Worm (Caenorhabditis elegans): ENCODE data around the gene pgp-3.

The pgp-3 gene

ce11 chrX:11351856-11352255 lies at the start of gene pgp-3:
Gene pgp-3, plus strand, starts transcription at chrX:11352156.
- TF ChIP-seq him-1 (tag; optimal IDR thresholded peaks at IDR 0.05), result no peak
- TF ChIP-seq dao-5 (tag; optimal IDR thresholded peaks at IDR 0.05), result no peak
- no peak for TF ChIP-seq W03F9.2 (tag; optimal IDR thresholded peaks at IDR 0.05)

DNA sequence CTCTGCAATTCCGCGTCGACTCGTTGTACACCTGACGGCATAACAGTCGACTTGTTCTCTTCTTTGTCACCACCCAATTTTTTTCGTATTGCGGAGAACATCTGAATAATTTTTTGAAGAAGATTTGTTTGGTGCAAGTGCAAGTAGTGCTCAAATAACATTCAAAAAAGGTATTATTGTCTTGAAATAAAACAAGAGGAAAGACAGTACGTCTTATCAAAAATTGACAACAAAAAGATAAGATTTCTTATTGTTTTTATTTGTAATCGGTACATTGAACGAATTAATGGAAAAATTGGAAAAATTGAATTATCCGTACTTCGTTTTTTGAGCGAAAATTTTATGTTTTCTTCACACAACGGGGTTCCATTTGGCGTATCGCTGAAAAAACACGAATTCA lies 46.2 kb upstream of the pgp-3 start, which contains the start of gene F08G12.1:
F08G12.1 (minus strand) TSS at position 101 of the 400 bp plus-strand sequence.
- TF ChIP-seq dao-5 (tag; optimal IDR thresholded peaks at IDR 0.05), result no peak
- TF ChIP-seq him-1 (tag; optimal IDR thresholded peaks at IDR 0.05), result no peak
- TF ChIP-seq W03F9.2 (tag; optimal IDR thresholded peaks at IDR 0.05), result no peak

DNA sequence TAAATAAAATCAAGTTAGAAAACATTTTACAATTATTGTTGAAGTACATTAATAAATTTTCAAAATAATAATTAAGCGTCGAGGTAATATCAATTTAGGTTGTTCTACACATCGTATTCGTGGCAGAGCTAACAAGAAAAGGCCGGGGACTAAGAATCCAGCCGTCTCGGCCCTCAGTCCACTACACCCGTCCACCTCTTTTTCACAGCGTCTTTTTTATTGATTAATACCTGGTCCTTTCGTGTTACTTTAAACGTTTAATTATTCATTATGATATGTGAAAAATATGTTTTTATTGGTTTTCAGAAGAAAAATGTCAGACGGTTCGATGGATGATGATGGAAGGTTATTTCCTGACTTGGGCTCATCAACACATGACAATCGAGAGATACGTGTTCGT lies 44.9 kb upstream of the pgp-3 start, which contains the start of gene vhl-1:
vhl-1 (plus strand) TSS at position 301 of the 400 bp plus-strand sequence.
- TF ChIP-seq dao-5 (tag; optimal IDR thresholded peaks at IDR 0.05) (no peak), W03F9.2 (tag; optimal IDR thresholded peaks at IDR 0.05) (no peak), him-1 (tag; optimal IDR thresholded peaks at IDR 0.05) (no peak)

- TF ChIP-seq dao-5 (tag; optimal IDR thresholded peaks at IDR 0.05) (no peak), him-1 (tag; optimal IDR thresholded peaks at IDR 0.05) (no peak), W03F9.2 (tag; optimal IDR thresholded peaks at IDR 0.05) (no peak)
Observed at ce11 chrX:11310285-11310838, 41.6 kb upstream of the pgp-3 start, which contains the start of gene F08G12.5. Gene F08G12.5, minus strand, starts transcription at chrX:11310285.

DNA sequence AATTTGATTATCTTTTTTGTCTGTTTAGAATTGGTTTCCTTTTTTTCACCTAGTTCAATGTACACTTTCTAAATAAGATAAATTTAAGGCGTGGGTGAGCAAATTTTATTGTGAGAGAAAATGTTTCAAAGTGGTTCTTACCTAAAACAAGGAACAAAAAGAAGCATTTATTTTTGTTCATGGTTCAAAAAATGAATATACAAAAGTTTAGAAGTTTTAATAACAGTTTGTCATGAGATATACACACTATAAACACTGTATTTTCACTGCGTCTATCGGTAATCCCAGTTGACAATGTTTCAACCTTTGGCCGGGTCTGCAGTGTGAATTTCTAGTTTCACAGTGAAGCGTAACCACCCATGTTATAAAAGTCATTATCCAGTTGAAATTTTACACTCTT lies 36.6 kb upstream of the pgp-3 start, which contains the start of gene F08G12.11:
F08G12.11 (minus strand) TSS at position 181 of the 400 bp plus-strand sequence.
- TF ChIP-seq W03F9.2 (tag; optimal IDR thresholded peaks at IDR 0.05) (no peak), dao-5 (tag; optimal IDR thresholded peaks at IDR 0.05) (no peak), him-1 (tag; optimal IDR thresholded peaks at IDR 0.05) (no peak)

ce11 chrX:11316750-11317149 lies 35.2 kb upstream of the pgp-3 start, which contains the start of gene nlp-57:
Gene nlp-57, plus strand, starts transcription at chrX:11317050.
- TF ChIP-seq dao-5 (tag; optimal IDR thresholded peaks at IDR 0.05) (no peak), W03F9.2 (tag; optimal IDR thresholded peaks at IDR 0.05) (no peak), him-1 (tag; optimal IDR thresholded peaks at IDR 0.05) (no peak)

DNA sequence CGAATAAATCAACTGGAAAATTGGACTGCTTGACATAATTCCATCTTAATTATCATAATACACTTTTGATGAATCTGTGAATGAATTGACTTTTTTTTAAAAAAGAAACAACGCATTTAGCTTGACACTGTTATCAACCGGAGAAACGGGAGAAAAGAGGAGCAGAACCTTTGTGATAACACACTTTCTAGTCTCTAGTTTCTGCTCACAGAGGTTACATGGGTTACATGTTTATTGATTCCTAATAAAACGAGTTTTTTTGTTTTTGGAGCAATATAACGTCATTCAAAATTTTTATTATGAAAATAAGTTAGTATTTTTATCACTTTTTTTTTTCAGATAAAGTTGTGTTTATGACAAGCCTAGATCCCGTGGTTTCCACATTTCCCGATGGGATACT lies 34.0 kb upstream of the pgp-3 start, which contains the start of gene hizr-1:
hizr-1 (plus strand) TSS at position 340 of the 400 bp plus-strand sequence.
- TF ChIP-seq him-1 (tag; optimal IDR thresholded peaks at IDR 0.05) (no peak), W03F9.2 (tag; optimal IDR thresholded peaks at IDR 0.05) (no peak), dao-5 (tag; optimal IDR thresholded peaks at IDR 0.05) (no peak)

ce11 chrX:11323225-11323624 lies 28.7 kb upstream of the pgp-3 start:
- TF ChIP-seq W03F9.2 (tag; optimal IDR thresholded peaks at IDR 0.05), result no peak
- no peak for TF ChIP-seq him-1 (tag; optimal IDR thresholded peaks at IDR 0.05)
- TF ChIP-seq dao-5 (tag; optimal IDR thresholded peaks at IDR 0.05), result no peak

ce11 chrX:11324240-11324639 lies 27.7 kb upstream of the pgp-3 start, which contains the start of gene asm-2:
Gene asm-2, minus strand, starts transcription at chrX:11324251.
- TF ChIP-seq W03F9.2 (tag; optimal IDR thresholded peaks at IDR 0.05), result no peak
- no peak for TF ChIP-seq dao-5 (tag; optimal IDR thresholded peaks at IDR 0.05)
- TF ChIP-seq him-1 (tag; optimal IDR thresholded peaks at IDR 0.05), result no peak

DNA sequence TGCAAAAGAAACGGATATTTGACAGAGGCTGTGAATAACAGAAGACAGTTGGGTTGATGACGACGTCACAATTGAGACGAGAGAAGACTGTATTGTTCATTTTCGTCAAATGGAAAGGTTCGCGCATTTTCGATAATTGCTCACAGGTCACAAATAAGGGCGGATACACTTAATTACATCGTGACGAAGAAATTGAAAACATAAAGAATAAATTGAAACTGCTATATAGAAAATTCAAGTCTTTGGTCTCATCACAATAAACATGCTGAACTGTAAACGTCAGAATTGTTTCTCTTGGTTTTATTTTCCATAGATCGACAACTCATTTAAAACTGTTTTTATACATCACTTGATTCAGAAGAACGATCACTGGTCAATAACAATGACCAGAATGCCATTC lies 25.1 kb upstream of the pgp-3 start, which contains the start of gene ZK455.5:
ZK455.5 (minus strand) TSS at position 101 of the 400 bp plus-strand sequence.
- TF ChIP-seq him-1 (tag; optimal IDR thresholded peaks at IDR 0.05), result no peak
- no peak for TF ChIP-seq W03F9.2 (tag; optimal IDR thresholded peaks at IDR 0.05)
- TF ChIP-seq dao-5 (tag; optimal IDR thresholded peaks at IDR 0.05), result no peak

ce11 chrX:11328710-11329109 lies 23.2 kb upstream of the pgp-3 start:
- TF ChIP-seq W03F9.2 (tag; optimal IDR thresholded peaks at IDR 0.05), result no peak
- no peak for TF ChIP-seq him-1 (tag; optimal IDR thresholded peaks at IDR 0.05)
- TF ChIP-seq dao-5 (tag; optimal IDR thresholded peaks at IDR 0.05), result no peak

- TF ChIP-seq dao-5 (tag; optimal IDR thresholded peaks at IDR 0.05) (no peak), him-1 (tag; optimal IDR thresholded peaks at IDR 0.05) (no peak), W03F9.2 (tag; optimal IDR thresholded peaks at IDR 0.05) (no peak)
Observed at ce11 chrX:11329424-11329823, 22.5 kb upstream of the pgp-3 start, which contains the start of gene npr-9. Gene npr-9, plus strand, starts transcription at chrX:11329724.

DNA sequence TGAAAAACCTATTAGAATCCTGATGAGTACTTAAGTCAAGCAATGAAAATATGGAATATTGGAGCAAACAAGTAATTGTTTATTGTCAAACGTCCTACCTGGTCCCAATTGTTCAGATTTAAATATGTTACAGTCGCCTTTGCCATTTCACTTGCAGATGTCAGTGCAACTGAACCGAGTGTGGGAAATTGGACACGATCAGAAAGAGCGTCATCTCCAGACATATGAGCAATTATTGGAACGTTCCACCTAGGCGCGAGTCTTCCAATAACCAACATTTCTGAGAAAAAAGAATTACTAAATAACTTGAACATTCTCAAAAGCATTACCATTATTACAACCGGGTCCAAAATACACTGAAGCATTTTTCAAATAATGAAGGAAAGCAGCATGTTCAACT lies 14.9 kb upstream of the pgp-3 start:
- TF ChIP-seq W03F9.2 (tag; optimal IDR thresholded peaks at IDR 0.05) (no peak), dao-5 (tag; optimal IDR thresholded peaks at IDR 0.05) (no peak)

ce11 chrX:11337783-11338182 lies 14.2 kb upstream of the pgp-3 start, which contains the start of gene gcy-9:
Gene gcy-9, minus strand, starts transcription at chrX:11337883.
- TF ChIP-seq W03F9.2 (tag; optimal IDR thresholded peaks at IDR 0.05), result no peak
- no peak for TF ChIP-seq him-1 (tag; optimal IDR thresholded peaks at IDR 0.05)
- no peak for TF ChIP-seq dao-5 (tag; optimal IDR thresholded peaks at IDR 0.05)
